Worm (Caenorhabditis elegans): ENCODE measurements around the gene F02C12.3.

Gene F02C12.3

ce11 chrX:13360632-13361031 lies 36.1 kb upstream of the F02C12.3 start:
- no peak for TF ChIP-seq W03F9.2 (tag; optimal IDR thresholded peaks at IDR 0.05)
- TF ChIP-seq dao-5 (tag; optimal IDR thresholded peaks at IDR 0.05) = no peak
- no peak for TF ChIP-seq him-1 (tag; optimal IDR thresholded peaks at IDR 0.05)

- TF ChIP-seq him-1 (tag; optimal IDR thresholded peaks at IDR 0.05) (no peak), dao-5 (tag; optimal IDR thresholded peaks at IDR 0.05) (no peak), W03F9.2 (tag; optimal IDR thresholded peaks at IDR 0.05) (no peak)
Measured at ce11 chrX:13362486-13362885, 34.3 kb upstream of the F02C12.3 start, which contains the start of gene C49F8.15. C49F8.15 (minus strand) TSS chrX:13362586.

ce11 chrX:13364897-13365296 lies 31.9 kb upstream of the F02C12.3 start, which contains the start of gene C49F8.1:
C49F8.1 (minus strand) TSS chrX:13364997.
- TF ChIP-seq dao-5 (tag; optimal IDR thresholded peaks at IDR 0.05) (no peak), W03F9.2 (tag; optimal IDR thresholded peaks at IDR 0.05) (no peak), him-1 (tag; optimal IDR thresholded peaks at IDR 0.05) (no peak)

ce11 chrX:13366955-13367354 lies 29.8 kb upstream of the F02C12.3 start:
- TF ChIP-seq W03F9.2 (tag; optimal IDR thresholded peaks at IDR 0.05) (no peak), him-1 (tag; optimal IDR thresholded peaks at IDR 0.05) (no peak), dao-5 (tag; optimal IDR thresholded peaks at IDR 0.05) (no peak)

ce11 chrX:13368283-13368682 lies 28.5 kb upstream of the F02C12.3 start:
- TF ChIP-seq W03F9.2 (tag; optimal IDR thresholded peaks at IDR 0.05) = no peak
- no peak for TF ChIP-seq dao-5 (tag; optimal IDR thresholded peaks at IDR 0.05)
- TF ChIP-seq him-1 (tag; optimal IDR thresholded peaks at IDR 0.05) = no peak

- TF ChIP-seq dao-5 (tag; optimal IDR thresholded peaks at IDR 0.05) (no peak), him-1 (tag; optimal IDR thresholded peaks at IDR 0.05) (no peak), W03F9.2 (tag; optimal IDR thresholded peaks at IDR 0.05) (no peak)
Measured at ce11 chrX:13376185-13376584, 20.6 kb upstream of the F02C12.3 start.

ce11 chrX:13376851-13377250 lies 19.9 kb upstream of the F02C12.3 start, which contains the start of the genes C49F8.14 and gem-1:
C49F8.14 (minus strand) TSS chrX:13376949.
gem-1 (minus strand) TSS chrX:13376992.
- no peak for TF ChIP-seq W03F9.2 (tag; optimal IDR thresholded peaks at IDR 0.05)
- TF ChIP-seq him-1 (tag; optimal IDR thresholded peaks at IDR 0.05) = no peak
- no peak for TF ChIP-seq dao-5 (tag; optimal IDR thresholded peaks at IDR 0.05)

- no peak for TF ChIP-seq him-1 (tag; optimal IDR thresholded peaks at IDR 0.05)
- TF ChIP-seq W03F9.2 (tag; optimal IDR thresholded peaks at IDR 0.05) = no peak
- TF ChIP-seq dao-5 (tag; optimal IDR thresholded peaks at IDR 0.05) = no peak
Measured at ce11 chrX:13379072-13379471, 17.7 kb upstream of the F02C12.3 start.

ce11 chrX:13380988-13381742 lies 15.6 kb upstream of the F02C12.3 start:
- TF ChIP-seq him-1 (tag; optimal IDR thresholded peaks at IDR 0.05) (no peak), W03F9.2 (tag; optimal IDR thresholded peaks at IDR 0.05) (no peak), dao-5 (tag; optimal IDR thresholded peaks at IDR 0.05) (no peak)

- TF ChIP-seq dao-5 (tag; optimal IDR thresholded peaks at IDR 0.05) (no peak), him-1 (tag; optimal IDR thresholded peaks at IDR 0.05) (no peak), W03F9.2 (tag; optimal IDR thresholded peaks at IDR 0.05) (no peak)
Measured at ce11 chrX:13383273-13383672, 13.5 kb upstream of the F02C12.3 start.

ce11 chrX:13384743-13385142 lies 12.0 kb upstream of the F02C12.3 start:
- TF ChIP-seq dao-5 (tag; optimal IDR thresholded peaks at IDR 0.05) = no peak
- no peak for TF ChIP-seq W03F9.2 (tag; optimal IDR thresholded peaks at IDR 0.05)
- no peak for TF ChIP-seq him-1 (tag; optimal IDR thresholded peaks at IDR 0.05)

ce11 chrX:13387497-13387953 lies 9.2 kb upstream of the F02C12.3 start, which contains the start of gene C49F8.3:
C49F8.3 (minus strand) TSS chrX:13387547.
- TF ChIP-seq W03F9.2 (tag; optimal IDR thresholded peaks at IDR 0.05) (no peak), him-1 (tag; optimal IDR thresholded peaks at IDR 0.05) (no peak), dao-5 (tag; optimal IDR thresholded peaks at IDR 0.05) (no peak)

ce11 chrX:13388829-13389228 lies 7.9 kb upstream of the F02C12.3 start:
- TF ChIP-seq dao-5 (tag; optimal IDR thresholded peaks at IDR 0.05) (no peak), him-1 (tag; optimal IDR thresholded peaks at IDR 0.05) (no peak), W03F9.2 (tag; optimal IDR thresholded peaks at IDR 0.05) (no peak)

ce11 chrX:13394971-13395370 lies 1.8 kb upstream of the F02C12.3 start, which contains the start of gene irld-2:
irld-2 (minus strand) TSS chrX:13395071.
- TF ChIP-seq dao-5 (tag; optimal IDR thresholded peaks at IDR 0.05) (no peak), him-1 (tag; optimal IDR thresholded peaks at IDR 0.05) (no peak), W03F9.2 (tag; optimal IDR thresholded peaks at IDR 0.05) (no peak)
